Worm (Caenorhabditis elegans) whole organism, late embryonic: ENCODE data around the gene str-135.

Experiments used
- C08G9.2 ChIP-seq: sonication (generic microtip); optimal IDR thresholded peaks from 2 replicates; lab custom pipeline; 2016; ENCODE audit warnings: mild to moderate bottlenecking, missing genetic modification characterization, moderate library complexity, missing compliant biosample characterization
- T23F11.4 ChIP-seq: fragments of 200-800 bp; sonication (Bioruptor generic); optimal IDR thresholded peaks from 2 replicates; lab custom pipeline; 2018; ENCODE audit warnings: mild to moderate bottlenecking, missing genetic modification characterization, missing compliant biosample characterization
- Y22D7AL.16 ChIP-seq: sonication (generic microtip); optimal IDR thresholded peaks from 2 replicates; lab custom pipeline; 2016; ENCODE audit warnings: missing genetic modification characterization, missing compliant biosample characterization
- ahr-1 ChIP-seq: sonication (generic microtip); optimal IDR thresholded peaks from 2 replicates; lab custom pipeline; 2016; ENCODE audit warnings: missing genetic modification characterization, missing compliant biosample characterization
- ceh-14 ChIP-seq: sonication (generic microtip); optimal IDR thresholded peaks from 2 replicates; lab custom pipeline; 2016; ENCODE audit warnings: missing genotype, missing genetic modification characterization, missing compliant biosample characterization
- ceh-2 ChIP-seq: sonication (generic microtip); optimal IDR thresholded peaks from 2 replicates; lab custom pipeline; 2016; ENCODE audit warnings: missing genotype, missing genetic modification characterization, missing compliant biosample characterization
- ceh-22 ChIP-seq: sonication (generic microtip); optimal IDR thresholded peaks from 2 replicates; lab custom pipeline; 2017; ENCODE audit warnings: missing biosample characterization, missing genetic modification characterization
- ceh-30 ChIP-seq: fragments of 150-350 bp; optimal IDR thresholded peaks from 2 replicates; lab custom pipeline; 2014; ENCODE audit warnings: missing biosample characterization, missing genetic modification characterization
- ceh-31 ChIP-seq: sonication (generic microtip); optimal IDR thresholded peaks from 2 replicates; lab custom pipeline; 2016; ENCODE audit warnings: missing genetic modification characterization, missing compliant biosample characterization
- ceh-34 ChIP-seq: sonication (generic microtip); optimal IDR thresholded peaks from 2 replicates; lab custom pipeline; 2016; ENCODE audit warnings: mild to moderate bottlenecking, missing genetic modification characterization, missing compliant biosample characterization
- ceh-48 ChIP-seq: sonication (generic microtip); optimal IDR thresholded peaks from 2 replicates; lab custom pipeline; 2016; ENCODE audit warnings: missing genetic modification characterization, inconsistent platforms, missing compliant biosample characterization
- dve-1 ChIP-seq: sonication (generic microtip); optimal IDR thresholded peaks from 2 replicates; lab custom pipeline; 2017; ENCODE audit warnings: antibody characterized with exemption, mild to moderate bottlenecking, missing genetic modification characterization, missing compliant biosample characterization
- elt-2 ChIP-seq: sonication (generic microtip); optimal IDR thresholded peaks from 2 replicates; lab custom pipeline; 2016; ENCODE audit warnings: missing genetic modification reagents, missing genetic modification characterization, missing compliant biosample characterization
- eyg-1 ChIP-seq: sonication (generic microtip); optimal IDR thresholded peaks from 2 replicates; lab custom pipeline; 2016; ENCODE audit warnings: missing genotype, missing genetic modification characterization, missing compliant biosample characterization
- hlh-6 ChIP-seq: sonication (generic microtip); optimal IDR thresholded peaks from 2 replicates; lab custom pipeline; 2016; ENCODE audit warnings: missing genotype, missing genetic modification characterization, missing compliant biosample characterization
- hlh-8 ChIP-seq: sonication (generic microtip); optimal IDR thresholded peaks from 2 replicates; lab custom pipeline; 2016; ENCODE audit warnings: missing genotype, missing genetic modification characterization, missing compliant biosample characterization
- lim-6 ChIP-seq: sonication (generic microtip); optimal IDR thresholded peaks from 2 replicates; lab custom pipeline; 2016; ENCODE audit warnings: missing genetic modification characterization, missing compliant biosample characterization
- lin-11 ChIP-seq: fragments of 200-800 bp; sonication (Bioruptor generic); optimal IDR thresholded peaks from 2 replicates; lab custom pipeline; 2018; ENCODE audit warnings: mild to moderate bottlenecking, missing genetic modification characterization, missing compliant biosample characterization
- nhr-11 ChIP-seq: fragments of 150-350 bp; optimal IDR thresholded peaks from 2 replicates; lab custom pipeline; 2014; ENCODE audit warnings: missing biosample characterization, missing genetic modification characterization
- nhr-232 ChIP-seq: sonication (generic microtip); optimal IDR thresholded peaks from 2 replicates; lab custom pipeline; 2016; ENCODE audit warnings: missing genetic modification characterization, missing compliant biosample characterization
- odd-2 ChIP-seq: sonication (generic microtip); optimal IDR thresholded peaks from 2 replicates; lab custom pipeline; 2017; ENCODE audit warnings: antibody characterized with exemption, mild to moderate bottlenecking, missing genetic modification characterization, missing compliant biosample characterization
- pqm-1 ChIP-seq: sonication (generic microtip); optimal IDR thresholded peaks from 2 replicates; lab custom pipeline; 2016; ENCODE audit warnings: missing genetic modification characterization, missing compliant biosample characterization
- ref-2 ChIP-seq: sonication (generic microtip); optimal IDR thresholded peaks from 2 replicates; lab custom pipeline; 2016; ENCODE audit warnings: missing genetic modification characterization, missing compliant biosample characterization
- rnt-1 ChIP-seq: sonication (generic microtip); optimal IDR thresholded peaks from 2 replicates; lab custom pipeline; 2016; ENCODE audit warnings: missing genetic modification characterization, missing compliant biosample characterization
- sdc-2 ChIP-seq: sonication (generic microtip); optimal IDR thresholded peaks from 2 replicates; lab custom pipeline; 2016; ENCODE audit warnings: missing genotype, missing genetic modification characterization, missing compliant biosample characterization
- sox-4 ChIP-seq: sonication (generic microtip); optimal IDR thresholded peaks from 2 replicates; lab custom pipeline; 2017; ENCODE audit warnings: mild to moderate bottlenecking, missing genetic modification characterization, inconsistent platforms, missing compliant biosample characterization
- tbx-2 ChIP-seq: sonication (generic microtip); optimal IDR thresholded peaks from 2 replicates; lab custom pipeline; 2016; ENCODE audit warnings: missing genetic modification characterization, missing compliant biosample characterization
- tbx-7 ChIP-seq: sonication (generic microtip); optimal IDR thresholded peaks from 2 replicates; lab custom pipeline; 2016; ENCODE audit warnings: missing genotype, missing genetic modification characterization, missing compliant biosample characterization
- unc-3 ChIP-seq, 2 experiments: fragments of 200-800 bp in 1 of 2; sonication (Bioruptor generic) in 1 of 2; sonication (generic microtip) in 1 of 2; conservative IDR thresholded peaks in 1 of 2; optimal IDR thresholded peaks in 1 of 2; 2 replicates each; pipeline versions ENCODE4 v1.3.6 to Lab custom; 2016 to 2022; ENCODE audit warnings: missing compliant biosample characterization in 2 of 2, missing genetic modification characterization in 2 of 2, missing genetic modification reagents in 1 of 2
- unc-55 ChIP-seq: sonication (generic microtip); optimal IDR thresholded peaks from 2 replicates; lab custom pipeline; 2017; ENCODE audit warnings: missing biosample characterization, missing genetic modification reagents, missing genetic modification characterization
- zip-5 ChIP-seq: sonication (generic microtip); optimal IDR thresholded peaks from 2 replicates; lab custom pipeline; 2016; ENCODE audit warnings: missing genetic modification characterization, missing compliant biosample characterization

str-135 gene

ce11 chrV:8268902-8269301 lies 11.8 kb downstream of the str-135 start, which contains the start of the genes asp-6 and asp-12:
Gene asp-6 (minus strand): TSS chrV:8268937.
Gene asp-12 (plus strand): TSS chrV:8269210.
- TF ChIP-seq pqm-1 (tag; lab: Kevin White, UChicago) (peak; percentile 2), ceh-22 (tag; lab: Kevin White, UChicago) (no peak), elt-2 (tag; lab: Kevin White, UChicago) (peak; percentile 46)

DNA sequence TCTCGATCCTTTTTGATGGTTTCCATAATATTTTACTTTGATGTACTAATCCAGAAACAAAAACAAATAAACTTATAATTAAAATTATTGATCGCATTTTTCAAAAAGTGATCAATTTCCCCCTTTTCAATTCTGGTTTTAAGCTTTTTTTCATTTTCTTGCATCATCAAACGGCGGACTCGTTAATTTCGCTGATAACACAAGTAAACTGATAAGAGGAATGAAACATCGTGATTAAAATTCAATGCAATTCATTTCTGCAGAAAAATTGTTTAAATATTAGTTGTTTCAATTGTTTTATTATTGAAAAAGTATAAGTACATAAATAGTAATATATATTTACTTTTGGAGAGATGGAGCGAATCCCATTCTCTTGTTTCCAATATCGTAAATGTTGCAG lies 13.4 kb downstream of the str-135 start:
- TF ChIP-seq lim-6 (tag; lab: Kevin White, UChicago) (no peak), tbx-7 (tag; lab: Kevin White, UChicago) (no peak), ceh-30 (no peak), ceh-2 (tag; lab: Kevin White, UChicago) (no peak), tbx-2 (tag; lab: Kevin White, UChicago) (no peak), ref-2 (tag; lab: Kevin White, UChicago) (no peak), elt-2 (tag; lab: Kevin White, UChicago) (peak; percentile 77), lin-11 (tag; lab: Kevin White, UChicago) (no peak)

ce11 chrV:8266232-8266631 lies 14.4 kb downstream of the str-135 start, which contains the start of gene F21F8.5:
Gene F21F8.5 (minus strand): TSS chrV:8266332.
- TF ChIP-seq ceh-14 (tag; lab: Kevin White, UChicago) (no peak), hlh-8 (tag; lab: Kevin White, UChicago) (no peak), odd-2 (tag; lab: Kevin White, UChicago) (no peak), hlh-6 (tag; lab: Kevin White, UChicago) (no peak), elt-2 (tag; lab: Kevin White, UChicago) (no peak), ceh-48 (tag; lab: Kevin White, UChicago) (no peak), unc-3 (GFP tag; conservative IDR thresholded peaks at IDR 0.05; lab: Robert Waterston, UW) (no peak), unc-3 (tag; optimal IDR thresholded peaks at IDR 0.05; lab: Kevin White, UChicago) (no peak), ceh-22 (tag; lab: Kevin White, UChicago) (no peak), ahr-1 (no peak)

- TF ChIP-seq rnt-1 (tag; lab: Kevin White, UChicago), result no peak
- TF ChIP-seq dve-1 (tag; lab: Kevin White, UChicago), result no peak
- TF ChIP-seq ceh-34 (tag; lab: Kevin White, UChicago), result no peak
- no peak for TF ChIP-seq zip-5
- no peak for TF ChIP-seq nhr-11
- no peak for TF ChIP-seq sox-4 (tag; lab: Kevin White, UChicago)
- TF ChIP-seq ref-2 (tag; lab: Kevin White, UChicago), result no peak
- no peak for TF ChIP-seq C08G9.2 (tag; lab: Kevin White, UChicago)
- no peak for TF ChIP-seq ceh-22 (tag; lab: Kevin White, UChicago)
- TF ChIP-seq T23F11.4 (GFP tag; lab: Kevin White, UChicago), result no peak
- TF ChIP-seq ceh-48 (tag; lab: Kevin White, UChicago), result no peak
- TF ChIP-seq sdc-2 (tag; lab: Kevin White, UChicago), result no peak
- no peak for TF ChIP-seq unc-3 (GFP tag; conservative IDR thresholded peaks at IDR 0.05; lab: Robert Waterston, UW)
- no peak for TF ChIP-seq unc-3 (tag; optimal IDR thresholded peaks at IDR 0.05; lab: Kevin White, UChicago)
- TF ChIP-seq pqm-1 (tag; lab: Kevin White, UChicago), result no peak
Measured at ce11 chrV:8263941-8264340, 16.7 kb downstream of the str-135 start, which contains the start of gene C16D9.9. Gene C16D9.9 (plus strand): TSS chrV:8264241.

ce11 chrV:8263466-8263865 lies 17.2 kb downstream of the str-135 start, which contains the start of gene C16D9.8:
Gene C16D9.8 (minus strand): TSS chrV:8263566.
- TF ChIP-seq lin-11 (tag; lab: Kevin White, UChicago), result no peak
- TF ChIP-seq ceh-34 (tag; lab: Kevin White, UChicago), result no peak
- no peak for TF ChIP-seq lim-6 (tag; lab: Kevin White, UChicago)
- TF ChIP-seq nhr-232, result no peak
- TF ChIP-seq ceh-31 (tag; lab: Kevin White, UChicago), result no peak
- TF ChIP-seq unc-55 (GFP tag; lab: Kevin White, UChicago), result no peak
- TF ChIP-seq eyg-1 (tag; lab: Kevin White, UChicago), result no peak
- TF ChIP-seq Y22D7AL.16 (tag; lab: Kevin White, UChicago), result no peak
- no peak for TF ChIP-seq dve-1 (tag; lab: Kevin White, UChicago)
